Worm (Caenorhabditis elegans) whole organism, young adult: ENCODE data around the gene bgnt-1.5.

ENCODE experiments used
- B0035.1 ChIP-seq: sonication (generic microtip); optimal IDR thresholded peaks from 2 replicates; lab custom pipeline; 2016; ENCODE audit warnings: missing genetic modification characterization, mild to moderate bottlenecking, missing compliant biosample characterization, missing genotype, missing genetic modification reagents
- C06A6.2 ChIP-seq: fragments of 200-800 bp; sonication (Bioruptor generic); conservative IDR thresholded peaks from 2 replicates; pipeline ENCODE4 v1.3.6; 2022; ENCODE audit warnings: missing genetic modification characterization, missing compliant biosample characterization
- F10E7.11 ChIP-seq: sonication (generic microtip); optimal IDR thresholded peaks from 2 replicates; lab custom pipeline; 2017; ENCODE audit warnings: mild to moderate bottlenecking, missing genetic modification characterization, moderate library complexity, missing compliant biosample characterization
- F22D6.2 ChIP-seq: sonication (generic microtip); optimal IDR thresholded peaks from 2 replicates; lab custom pipeline; 2016; ENCODE audit warnings: mild to moderate bottlenecking, missing genetic modification characterization, missing compliant biosample characterization
- F33H1.4 ChIP-seq: fragments of 200-800 bp; sonication (Bioruptor generic); IDR thresholded peaks from 2 replicates; pipeline ENCODE4 v1.3.6; 2022; ENCODE audit warnings: missing genetic modification reagents, missing genetic modification characterization, missing compliant biosample characterization
- F37B4.10 ChIP-seq: fragments of 200-800 bp; sonication (Bioruptor generic); IDR thresholded peaks from 2 replicates; pipeline ENCODE4 v1.3.6; 2022; ENCODE audit warnings: missing genetic modification characterization, missing compliant biosample characterization
- F39B2.1 ChIP-seq: fragments of 200-800 bp; sonication (Bioruptor generic); IDR thresholded peaks from 2 replicates; pipeline ENCODE4 v1.3.6; 2022; ENCODE audit warnings: missing genetic modification reagents, missing genetic modification characterization, missing compliant biosample characterization
- F49E8.2 ChIP-seq: sonication (generic microtip); optimal IDR thresholded peaks from 3 replicates; lab custom pipeline; 2017; ENCODE audit warnings: missing genetic modification characterization, mild to moderate bottlenecking, missing compliant biosample characterization, antibody characterized with exemption, moderate library complexity; ENCODE audit not compliant: insufficient read depth
- F57A8.1 ChIP-seq: fragments of 200-800 bp; sonication (Bioruptor generic); optimal IDR thresholded peaks from 2 replicates; lab custom pipeline; 2018; ENCODE audit warnings: mild to moderate bottlenecking, missing genetic modification characterization, moderate library complexity, missing compliant biosample characterization
- K12H6.12 ChIP-seq: fragments of 200-800 bp; sonication (Bioruptor generic); optimal IDR thresholded peaks from 2 replicates; lab custom pipeline; 2018; ENCODE audit warnings: mild to moderate bottlenecking, missing genetic modification characterization, missing compliant biosample characterization
- Y53G8AR.9 ChIP-seq: fragments of 200-800 bp; sonication (Bioruptor generic); conservative IDR thresholded peaks from 2 replicates; pipeline ENCODE4 v1.3.6; 2022; ENCODE audit warnings: missing genetic modification reagents, missing genetic modification characterization, missing compliant biosample characterization
- ama-1 ChIP-seq, 3 experiments: fragments of 150-350 bp in 1 of 3; sonication (generic microtip) in 2 of 3; optimal IDR thresholded peaks; 2 replicates each; lab custom pipeline; 2014 to 2018; ENCODE audit warnings: missing biosample characterization in 2 of 3, missing genetic modification characterization in 2 of 3, missing genetic modification reagents in 2 of 3
- ccch-3 ChIP-seq: fragments of 200-800 bp; sonication (Bioruptor generic); optimal IDR thresholded peaks from 2 replicates; lab custom pipeline; 2018; ENCODE audit warnings: mild to moderate bottlenecking, missing genetic modification characterization, missing compliant biosample characterization
- chd-7 ChIP-seq: sonication (generic microtip); optimal IDR thresholded peaks from 2 replicates; lab custom pipeline; 2016; ENCODE audit warnings: mild to moderate bottlenecking, missing genetic modification characterization, moderate library complexity, missing compliant biosample characterization
- efl-1 ChIP-seq: fragments of 150-350 bp; optimal IDR thresholded peaks from 2 replicates; lab custom pipeline; 2014; ENCODE audit warnings: missing biosample characterization, missing genetic modification reagents, missing genetic modification characterization
- egl-18 ChIP-seq: fragments of 200-800 bp; sonication (Bioruptor generic); IDR thresholded peaks from 2 replicates; pipeline ENCODE4 v1.3.6; 2022; ENCODE audit warnings: missing genetic modification reagents, missing genetic modification characterization, missing compliant biosample characterization
- egrh-3 ChIP-seq: fragments of 200-800 bp; sonication (Bioruptor generic); IDR thresholded peaks from 2 replicates; pipeline ENCODE4 v1.3.6; 2022; ENCODE audit warnings: missing genetic modification reagents, missing genetic modification characterization, missing compliant biosample characterization
- ekl-4 ChIP-seq: fragments of 200-800 bp; sonication (Bioruptor generic); IDR thresholded peaks from 2 replicates; pipeline ENCODE4 v1.3.6; 2022; ENCODE audit warnings: missing genetic modification reagents, missing genetic modification characterization, missing compliant biosample characterization
- hmg-1.2 ChIP-seq: fragments of 200-800 bp; sonication (Bioruptor generic); IDR thresholded peaks from 2 replicates; pipeline ENCODE4 v1.3.6; 2022; ENCODE audit warnings: missing genetic modification reagents, missing genetic modification characterization, missing compliant biosample characterization
- hmg-20 ChIP-seq: fragments of 200-800 bp; sonication (Bioruptor generic); IDR thresholded peaks from 2 replicates; pipeline ENCODE4 v1.3.6; 2022; ENCODE audit warnings: missing genetic modification reagents, missing genetic modification characterization, missing compliant biosample characterization
- lag-1 ChIP-seq: fragments of 200-800 bp; sonication (Bioruptor generic); IDR thresholded peaks from 2 replicates; pipeline ENCODE4 v1.3.6; 2022; ENCODE audit warnings: missing genetic modification reagents, missing genetic modification characterization, missing compliant biosample characterization
- let-526 ChIP-seq: fragments of 200-800 bp; sonication (Bioruptor generic); IDR thresholded peaks from 2 replicates; pipeline ENCODE4 v1.3.6; 2022; ENCODE audit warnings: missing genetic modification reagents, missing genetic modification characterization, missing compliant biosample characterization
- let-607 ChIP-seq, 2 experiments: fragments of 200-800 bp in 1 of 2; sonication (Bioruptor generic) in 1 of 2; sonication (generic microtip) in 1 of 2; optimal IDR thresholded peaks; 2 replicates each; lab custom pipeline; 2016 to 2018; ENCODE audit warnings: mild to moderate bottlenecking in 2 of 2, missing compliant biosample characterization in 2 of 2, missing genetic modification characterization in 2 of 2, moderate library complexity in 2 of 2, missing genotype in 1 of 2
- lin-35 ChIP-seq, 3 experiments: fragments of 150-350 bp in 2 of 3; sonication (generic microtip) in 1 of 3; optimal IDR thresholded peaks; 2 replicates each; lab custom pipeline; 2014 to 2018; ENCODE audit warnings: missing biosample characterization in 3 of 3, missing genetic modification characterization in 3 of 3, missing genetic modification reagents in 3 of 3
- lin-40 ChIP-seq: sonication (generic microtip); optimal IDR thresholded peaks from 2 replicates; lab custom pipeline; 2016; ENCODE audit warnings: missing genetic modification characterization, mild to moderate bottlenecking, missing compliant biosample characterization, missing genotype, missing genetic modification reagents
- madf-3 ChIP-seq: fragments of 200-800 bp; sonication (Bioruptor generic); IDR thresholded peaks from 2 replicates; pipeline ENCODE4 v1.3.6; 2022; ENCODE audit warnings: missing genetic modification reagents, missing genetic modification characterization, missing compliant biosample characterization
- madf-6 ChIP-seq: fragments of 200-800 bp; sonication (Bioruptor generic); IDR thresholded peaks from 2 replicates; pipeline ENCODE4 v1.3.6; 2022; ENCODE audit warnings: missing genetic modification reagents, missing genetic modification characterization, missing compliant biosample characterization
- mes-4 ChIP-seq: sonication (generic microtip); optimal IDR thresholded peaks from 2 replicates; lab custom pipeline; 2016; ENCODE audit warnings: missing genotype, missing genetic modification characterization, missing compliant biosample characterization
- nfya-1 ChIP-seq: sonication (generic microtip); optimal IDR thresholded peaks from 2 replicates; lab custom pipeline; 2017; ENCODE audit warnings: antibody characterized with exemption, missing compliant biosample characterization, missing genetic modification characterization, borderline replicate concordance; ENCODE audit not compliant: insufficient read depth
- nhr-120 ChIP-seq: fragments of 200-800 bp; sonication (Bioruptor generic); IDR thresholded peaks from 2 replicates; pipeline ENCODE4 v1.3.6; 2022; ENCODE audit warnings: missing genetic modification characterization, missing compliant biosample characterization
- rec-8 ChIP-seq, 2 experiments: sonication (generic microtip); optimal IDR thresholded peaks; 2 replicates each; lab custom pipeline; 2016; ENCODE audit warnings: mild to moderate bottlenecking in 2 of 2, missing genetic modification characterization in 2 of 2, missing genetic modification reagents in 2 of 2, missing genotype in 2 of 2, missing biosample characterization in 1 of 2, missing compliant biosample characterization in 1 of 2, moderate library complexity in 1 of 2
- repo-1 ChIP-seq: sonication (generic microtip); optimal IDR thresholded peaks from 2 replicates; lab custom pipeline; 2017; ENCODE audit warnings: mild to moderate bottlenecking, missing genetic modification characterization, missing compliant biosample characterization
- sdz-38 ChIP-seq: sonication (generic microtip); optimal IDR thresholded peaks from 2 replicates; lab custom pipeline; 2016; ENCODE audit warnings: missing genotype, missing genetic modification characterization, missing compliant biosample characterization
- sea-2 ChIP-seq: fragments of 200-800 bp; sonication (Bioruptor generic); IDR thresholded peaks from 2 replicates; pipeline ENCODE4 v1.3.6; 2022; ENCODE audit warnings: missing genetic modification characterization, missing compliant biosample characterization
- snpc-1.1 ChIP-seq: sonication (generic microtip); optimal IDR thresholded peaks from 2 replicates; lab custom pipeline; 2017; ENCODE audit warnings: missing genetic modification characterization, mild to moderate bottlenecking, missing compliant biosample characterization, antibody characterized with exemption, moderate library complexity, missing genotype, missing genetic modification reagents; ENCODE audit not compliant: insufficient read depth
- snpc-3.4 ChIP-seq: sonication (generic microtip); optimal IDR thresholded peaks from 2 replicates; lab custom pipeline; 2017; ENCODE audit warnings: missing genetic modification characterization, mild to moderate bottlenecking, missing compliant biosample characterization, antibody characterized with exemption, moderate library complexity, missing genotype, missing genetic modification reagents
- snpc-4 ChIP-seq, 5 experiments: fragments of 150-350 bp in 1 of 5; sonication (generic microtip) in 4 of 5; optimal IDR thresholded peaks; 2 replicates each; lab custom pipeline; 2014 to 2018; ENCODE audit warnings: missing genetic modification characterization in 5 of 5, missing biosample characterization in 3 of 5, antibody characterized with exemption in 2 of 5, mild to moderate bottlenecking in 2 of 5, missing compliant biosample characterization in 2 of 5, missing genotype in 2 of 5, moderate library complexity in 2 of 5, missing genetic modification reagents in 1 of 5
- xnd-1 ChIP-seq: sonication (generic microtip); optimal IDR thresholded peaks from 2 replicates; lab custom pipeline; 2016; ENCODE audit warnings: missing genotype, missing genetic modification reagents, missing genetic modification characterization, missing compliant biosample characterization
- zfh-2 ChIP-seq: fragments of 200-800 bp; sonication (Bioruptor generic); conservative IDR thresholded peaks from 2 replicates; pipeline ENCODE4 v1.3.6; 2022; ENCODE audit warnings: missing genetic modification reagents, missing genetic modification characterization, missing compliant biosample characterization
- ztf-3 ChIP-seq: fragments of 200-800 bp; sonication (Bioruptor generic); optimal IDR thresholded peaks from 2 replicates; lab custom pipeline; 2018; ENCODE audit warnings: mild to moderate bottlenecking, missing genetic modification characterization, missing compliant biosample characterization

The bgnt-1.5 gene

DNA sequence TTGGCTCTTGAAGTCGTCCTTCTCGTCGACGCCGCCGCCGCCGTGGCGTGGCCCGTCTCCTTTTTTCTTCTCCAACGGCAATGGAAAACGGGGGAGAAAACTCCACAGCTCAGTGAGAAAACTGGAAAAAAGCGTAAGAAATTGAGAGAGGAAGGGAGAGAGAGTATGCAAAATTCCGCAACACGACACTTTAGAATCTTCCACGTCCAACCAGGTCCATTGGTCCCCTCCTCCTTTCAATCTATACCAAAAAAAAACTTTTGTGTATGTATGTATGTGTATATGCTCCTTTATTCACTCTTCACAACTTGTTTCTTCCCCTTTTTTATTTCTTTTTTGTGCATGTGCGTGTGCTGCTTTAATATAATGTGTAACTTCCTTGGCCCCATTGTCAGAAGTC, 23.1 kb downstream of the bgnt-1.5 start:
- no peak for TF ChIP-seq lin-35 (GFP tag; optimal IDR thresholded peaks at IDR 0.05; lab: Kevin White, UChicago)
- no peak for TF ChIP-seq sea-2 (GFP tag; lab: Robert Waterston, UW)
- TF ChIP-seq rec-8 (tag; optimal IDR thresholded peaks at IDR 0.05; lab: Kevin White, UChicago): no peak
- no peak for TF ChIP-seq F10E7.11 (tag; lab: Kevin White, UChicago)
- TF ChIP-seq F33H1.4 (GFP tag; lab: Robert Waterston, UW): no peak
- no peak for TF ChIP-seq nhr-120 (GFP tag; lab: Robert Waterston, UW)
- no peak for TF ChIP-seq Y53G8AR.9 (GFP tag; lab: Robert Waterston, UW)
- no peak for TF ChIP-seq hmg-1.2 (GFP tag; lab: Robert Waterston, UW)
- no peak for TF ChIP-seq snpc-1.1 (tag; lab: Kevin White, UChicago)
- TF ChIP-seq ccch-3 (GFP tag; lab: Kevin White, UChicago): no peak
- TF ChIP-seq F37B4.10 (GFP tag; lab: Robert Waterston, UW): no peak
- TF ChIP-seq egrh-3 (GFP tag; lab: Robert Waterston, UW): no peak
- TF ChIP-seq ztf-3: no peak
- TF ChIP-seq madf-6 (GFP tag; lab: Robert Waterston, UW): no peak
- TF ChIP-seq ekl-4: no peak
- TF ChIP-seq xnd-1: no peak
- TF ChIP-seq F49E8.2: no peak

DNA sequence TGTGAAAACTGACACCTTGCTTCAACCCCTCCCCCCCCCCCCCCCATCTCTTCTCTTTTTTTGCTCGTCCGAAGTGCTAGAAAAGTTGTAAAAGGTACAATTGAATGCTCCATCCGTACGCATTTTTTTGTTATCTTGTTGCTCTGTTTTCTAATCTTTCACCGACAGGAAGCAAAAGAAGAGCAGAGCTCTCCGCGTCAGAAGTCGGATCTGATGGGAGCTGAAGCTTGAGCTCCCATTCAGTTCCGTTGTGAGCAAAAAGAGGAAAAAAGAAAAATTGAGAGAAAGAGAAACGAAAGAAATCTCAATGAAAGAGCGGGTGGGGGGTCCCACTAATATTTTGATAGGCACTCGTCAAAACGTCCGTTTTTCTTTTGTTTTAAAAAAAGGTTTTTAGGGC, 25.2 kb downstream of the bgnt-1.5 start:
- TF ChIP-seq hmg-20 (GFP tag; lab: Robert Waterston, UW) (no peak), F22D6.2 (tag; lab: Kevin White, UChicago) (no peak)
- TF ChIP-seq, all 124 proteins: peak for 0

DNA sequence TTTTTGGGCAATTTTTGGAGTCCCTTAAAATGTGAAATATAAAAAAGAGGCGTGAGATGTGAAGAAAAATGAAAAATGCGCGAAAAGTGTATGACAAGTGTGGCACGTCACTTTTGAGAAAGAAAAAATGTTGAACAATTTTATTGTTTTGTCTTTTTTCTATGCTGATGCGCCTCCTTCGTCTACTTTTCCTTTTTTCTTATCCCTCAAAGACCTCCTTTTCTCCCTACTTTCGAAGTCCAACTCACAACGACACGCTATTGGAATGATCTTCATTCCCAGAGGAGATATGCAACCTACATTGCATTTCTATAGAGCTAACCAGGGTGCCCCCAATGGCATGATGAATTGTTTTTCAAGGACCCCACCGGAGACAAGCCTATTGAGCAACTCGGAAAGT, 26.1 kb downstream of the bgnt-1.5 start:
- no peak for TF ChIP-seq K12H6.12 (tag; lab: Kevin White, UChicago)
- no peak for TF ChIP-seq hmg-20 (GFP tag; lab: Robert Waterston, UW)
- no peak for TF ChIP-seq lin-40 (tag; lab: Kevin White, UChicago)
- TF ChIP-seq egrh-3 (GFP tag; lab: Robert Waterston, UW): no peak
- TF ChIP-seq sdz-38 (tag; lab: Kevin White, UChicago): no peak
- no peak for TF ChIP-seq let-607 (tag; optimal IDR thresholded peaks at IDR 0.05; lab: Kevin White, UChicago)
- no peak for TF ChIP-seq snpc-3.4 (tag; lab: Kevin White, UChicago)
- no peak for TF ChIP-seq nhr-120 (GFP tag; lab: Robert Waterston, UW)
- TF ChIP-seq egl-18 (GFP tag; lab: Robert Waterston, UW): no peak
- no peak for TF ChIP-seq nfya-1 (tag; lab: Kevin White, UChicago)
- TF ChIP-seq snpc-1.1 (tag; lab: Kevin White, UChicago): no peak

DNA sequence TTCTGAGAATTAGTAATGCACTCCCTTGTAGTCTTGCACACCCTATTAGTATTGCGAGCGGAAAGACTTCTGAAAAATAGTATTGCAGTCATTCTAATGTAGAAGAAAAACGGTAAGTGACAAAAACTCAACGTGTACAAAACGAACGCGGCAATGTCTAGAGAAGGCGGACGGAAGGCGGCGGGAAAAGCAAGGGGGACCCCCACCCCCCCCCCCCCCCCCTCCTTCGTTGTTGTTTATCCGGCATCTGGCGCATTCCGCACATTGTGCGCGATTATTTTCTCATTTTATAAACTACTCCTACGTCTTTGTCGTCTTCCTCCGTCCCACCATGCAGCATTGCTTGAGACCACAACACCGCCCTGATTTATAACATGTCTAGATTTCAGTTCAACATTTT, 29.8 kb downstream of the bgnt-1.5 start:
- TF ChIP-seq Y53G8AR.9 (GFP tag; lab: Robert Waterston, UW) (no peak), lag-1 (GFP tag; lab: Robert Waterston, UW) (no peak), mes-4 (no peak), F39B2.1 (GFP tag; lab: Robert Waterston, UW) (no peak), chd-7 (tag; lab: Kevin White, UChicago) (no peak), madf-3 (GFP tag; lab: Robert Waterston, UW) (no peak), let-526 (GFP tag; lab: Robert Waterston, UW) (no peak), snpc-4 (GFP tag; optimal IDR thresholded peaks at IDR 0.05; lab: Kevin White, UChicago) (no peak), snpc-4 (tag; optimal IDR thresholded peaks at IDR 0.05; lab: Kevin White, UChicago) (no peak), zfh-2 (peak; percentile 89), efl-1 (no peak), B0035.1 (no peak), ama-1 (optimal IDR thresholded peaks at IDR 0.05; lab: Kevin White, UChicago) (no peak), ama-1 (GFP tag; optimal IDR thresholded peaks at IDR 0.05; lab: Kevin White, UChicago) (no peak), C06A6.2 (GFP tag; lab: Robert Waterston, UW) (no peak), egrh-3 (GFP tag; lab: Robert Waterston, UW) (peak; percentile 48; the same call in 1 of the 2 replicates), repo-1 (tag; lab: Kevin White, UChicago) (no peak), let-607 (tag; optimal IDR thresholded peaks at IDR 0.05; lab: Kevin White, UChicago) (no peak), F57A8.1 (no peak)
